Fruit fly (Drosophila melanogaster) whole organism, embryonic: ENCODE results near the gene Tm1.
A peak's percentile ranks its signal among the peaks of the same experiment; 100 is the strongest.

Experiments
- CG10267 ChIP-seq: fragments of 200-800 bp; sonication (Bioruptor generic); optimal IDR thresholded peaks from 2 replicates; lab custom pipeline; 2018; ENCODE audit warnings: missing biosample characterization, mild to moderate bottlenecking, missing genetic modification characterization, moderate library complexity
- CG11456 ChIP-seq: fragments of 200-800 bp; sonication (Bioruptor generic); IDR thresholded peaks from 3 replicates; pipeline ENCODE4 v1.3.6; 2022; ENCODE audit warnings: missing biosample characterization, missing genetic modification characterization
- CG14965 ChIP-seq: fragments of 200-800 bp; sonication (Bioruptor generic); optimal IDR thresholded peaks from 2 replicates; lab custom pipeline; 2016; ENCODE audit warnings: missing biosample characterization, missing genetic modification characterization, borderline replicate concordance
- CG15479 ChIP-seq: fragments of 200-800 bp; sonication (Bioruptor generic); optimal IDR thresholded peaks from 3 replicates; lab custom pipeline; 2019; ENCODE audit warnings: missing biosample characterization, mild to moderate bottlenecking, missing genetic modification characterization, moderate library complexity
- CG18476 ChIP-seq: fragments of 200-800 bp; sonication (Bioruptor generic); optimal IDR thresholded peaks from 2 replicates; lab custom pipeline; 2016; ENCODE audit warnings: missing biosample characterization, mild to moderate bottlenecking, missing genetic modification characterization
- CG2129 ChIP-seq: fragments of 200-800 bp; sonication (Bioruptor generic); IDR thresholded peaks from 2 replicates; pipeline ENCODE4 v1.3.6; 2022; ENCODE audit warnings: missing biosample characterization, missing genetic modification characterization; ENCODE audit not compliant: partially characterized antibody
- CG31224 ChIP-seq: fragments of 200-800 bp; sonication (Bioruptor generic); IDR thresholded peaks from 2 replicates; pipeline ENCODE4 v1.3.6; 2022; ENCODE audit warnings: missing biosample characterization, missing genetic modification characterization
- CG31441 ChIP-seq: fragments of 200-800 bp; sonication (Bioruptor generic); IDR thresholded peaks from 2 replicates; pipeline ENCODE4 v1.3.6; 2022; ENCODE audit warnings: missing biosample characterization, missing genetic modification characterization
- CG3163 ChIP-seq: fragments of 200-800 bp; sonication (Bioruptor generic); optimal IDR thresholded peaks from 3 replicates; lab custom pipeline; 2016; ENCODE audit warnings: missing biosample characterization, missing genetic modification characterization
- CG3281 ChIP-seq: fragments of 200-800 bp; sonication (Bioruptor generic); optimal IDR thresholded peaks from 3 replicates; lab custom pipeline; 2017; ENCODE audit warnings: missing biosample characterization, mild to moderate bottlenecking, missing genetic modification characterization
- CG3407 ChIP-seq: fragments of 200-800 bp; sonication (Bioruptor generic); optimal IDR thresholded peaks from 2 replicates; lab custom pipeline; 2018; ENCODE audit warnings: missing biosample characterization, mild to moderate bottlenecking, missing genetic modification characterization
- CG3838 ChIP-seq: fragments of 200-800 bp; sonication (Bioruptor generic); optimal IDR thresholded peaks from 3 replicates; lab custom pipeline; 2016; ENCODE audit warnings: missing biosample characterization, missing genetic modification characterization
- CG4360 ChIP-seq: fragments of 200-800 bp; sonication (Bioruptor generic); IDR thresholded peaks from 2 replicates; pipeline ENCODE4 v1.3.6; 2022; ENCODE audit warnings: missing biosample characterization, missing genetic modification characterization
- CG4730 ChIP-seq: fragments of 200-800 bp; sonication (Bioruptor generic); IDR thresholded peaks from 2 replicates; pipeline ENCODE4 v1.3.6; 2022; ENCODE audit warnings: missing biosample characterization, missing genetic modification characterization
- CG7987 ChIP-seq: fragments of 200-800 bp; sonication (Bioruptor generic); optimal IDR thresholded peaks from 2 replicates; lab custom pipeline; 2018; ENCODE audit warnings: missing biosample characterization, mild to moderate bottlenecking, missing genetic modification characterization, moderate library complexity
- CG8359 ChIP-seq: fragments of 200-800 bp; sonication (Bioruptor generic); optimal IDR thresholded peaks from 2 replicates; lab custom pipeline; 2017; ENCODE audit warnings: missing biosample characterization, mild to moderate bottlenecking, missing genetic modification characterization, borderline replicate concordance
- CG8765 ChIP-seq: fragments of 200-800 bp; sonication (Bioruptor generic); IDR thresholded peaks from 2 replicates; pipeline ENCODE4 v1.3.6; 2022; ENCODE audit warnings: missing biosample characterization, missing genetic modification characterization
- CG8924 ChIP-seq: fragments of 200-800 bp; optimal IDR thresholded peaks from 3 replicates; lab custom pipeline; 2019; ENCODE audit warnings: missing biosample characterization, mild to moderate bottlenecking, missing genetic modification characterization, moderate library complexity
- CG9727 ChIP-seq: fragments of 200-800 bp; sonication (Bioruptor generic); optimal IDR thresholded peaks from 3 replicates; lab custom pipeline; 2017; ENCODE audit warnings: missing biosample characterization, mild to moderate bottlenecking, missing genetic modification characterization
- Dbx ChIP-seq: fragments of 200-800 bp; sonication (Bioruptor generic); IDR thresholded peaks from 3 replicates; pipeline ENCODE4 v1.3.6; 2022; ENCODE audit warnings: missing biosample characterization, missing genetic modification characterization
- Fer3 ChIP-seq: fragments of 200-800 bp; sonication (Bioruptor generic); optimal IDR thresholded peaks from 2 replicates; lab custom pipeline; 2018; ENCODE audit warnings: missing biosample characterization, mild to moderate bottlenecking, missing genetic modification characterization, moderate library complexity
- HLH3B ChIP-seq: fragments of 200-800 bp; sonication (Bioruptor generic); IDR thresholded peaks from 2 replicates; pipeline ENCODE4 v1.3.6; 2022; ENCODE audit warnings: missing biosample characterization, missing genetic modification characterization
- Hand ChIP-seq: fragments of 200-800 bp; sonication (Bioruptor generic); optimal IDR thresholded peaks from 2 replicates; lab custom pipeline; 2017; ENCODE audit warnings: mild to moderate bottlenecking, missing biosample characterization, missing genetic modification reagents, missing genetic modification characterization
- Hr3 ChIP-seq: fragments of 200-800 bp; sonication (Bioruptor generic); optimal IDR thresholded peaks from 3 replicates; lab custom pipeline; 2016; ENCODE audit warnings: missing biosample characterization, missing genetic modification characterization
- Lpt ChIP-seq: fragments of >200 bp; optimal IDR thresholded peaks from 2 replicates; lab custom pipeline; 2018; ENCODE audit warnings: missing biosample characterization, missing genetic modification characterization
- Ssrp ChIP-seq: fragments of 200-800 bp; sonication (Bioruptor generic); optimal IDR thresholded peaks from 2 replicates; lab custom pipeline; 2018; ENCODE audit warnings: missing biosample characterization, mild to moderate bottlenecking, missing genetic modification characterization, moderate library complexity
- Stat92E ChIP-seq, 3 experiments: fragments of >200 bp in 2 of 3; fragments of 200-800 bp in 1 of 3; sonication (Bioruptor generic) in 1 of 3; optimal IDR thresholded peaks; 2 replicates each; lab custom pipeline; 2017 to 2019; ENCODE audit warnings: missing biosample characterization in 3 of 3, missing genetic modification characterization in 3 of 3, mild to moderate bottlenecking in 1 of 3, moderate library complexity in 1 of 3
- Xbp1 ChIP-seq: fragments of 200-800 bp; sonication (Bioruptor generic); optimal IDR thresholded peaks from 3 replicates; lab custom pipeline; 2016; ENCODE audit warnings: missing biosample characterization, mild to moderate bottlenecking, missing genetic modification characterization
- dati ChIP-seq: fragments of 200-800 bp; sonication (Bioruptor generic); IDR thresholded peaks from 2 replicates; pipeline ENCODE4 v1.3.6; 2022; ENCODE audit warnings: missing biosample characterization, missing genetic modification characterization
- dpn ChIP-seq, 2 experiments: fragments of 200-800 bp; sonication (Bioruptor generic); optimal IDR thresholded peaks; 3 replicates each; lab custom pipeline; 2016; ENCODE audit warnings: missing biosample characterization in 2 of 2, missing genetic modification characterization in 2 of 2
- emc ChIP-seq: fragments of 200-800 bp; sonication (Bioruptor generic); optimal IDR thresholded peaks from 2 replicates; lab custom pipeline; 2016; ENCODE audit warnings: missing biosample characterization, missing genetic modification characterization
- fd3F ChIP-seq: fragments of 200-800 bp; sonication (Bioruptor generic); optimal IDR thresholded peaks from 2 replicates; lab custom pipeline; 2018; ENCODE audit warnings: missing biosample characterization, mild to moderate bottlenecking, missing genetic modification characterization, moderate library complexity
- gcm2 ChIP-seq: fragments of 200-800 bp; sonication (Bioruptor generic); optimal IDR thresholded peaks from 2 replicates; lab custom pipeline; 2016; ENCODE audit warnings: missing biosample characterization, missing genetic modification characterization
- gem ChIP-seq: fragments of 200-800 bp; sonication (Bioruptor generic); optimal IDR thresholded peaks from 2 replicates; lab custom pipeline; 2019; ENCODE audit warnings: missing biosample characterization, mild to moderate bottlenecking, missing genetic modification characterization, moderate library complexity
- hth ChIP-seq: fragments of >200 bp; optimal IDR thresholded peaks from 2 replicates; lab custom pipeline; 2017; ENCODE audit warnings: inconsistent platforms
- kay ChIP-seq: fragments of 200-800 bp; sonication (Bioruptor generic); optimal IDR thresholded peaks from 2 replicates; lab custom pipeline; 2016; ENCODE audit warnings: missing biosample characterization, missing genetic modification characterization
- mld ChIP-seq: fragments of 200-800 bp; sonication (Bioruptor generic); IDR thresholded peaks from 3 replicates; pipeline ENCODE4 v1.3.6; 2022; ENCODE audit warnings: missing biosample characterization, missing genetic modification characterization; ENCODE audit not compliant: partially characterized antibody
- pan ChIP-seq, 4 experiments: fragments of >200 bp in 3 of 4; fragments of 200-800 bp in 1 of 4; sonication (Bioruptor generic) in 1 of 4; optimal IDR thresholded peaks in 3 of 4; IDR thresholded peaks in 1 of 4; 2 replicates each; pipeline versions ENCODE4 v1.3.6 to Lab custom; 2017 to 2022; ENCODE audit warnings: missing biosample characterization in 2 of 4, missing genetic modification characterization in 2 of 4, mixed read lengths in 1 of 4
- pum ChIP-seq: fragments of 200-800 bp; sonication (Bioruptor generic); optimal IDR thresholded peaks from 2 replicates; lab custom pipeline; 2016; ENCODE audit warnings: missing biosample characterization, missing genetic modification characterization
- slou ChIP-seq: fragments of 200-800 bp; sonication (Bioruptor generic); optimal IDR thresholded peaks from 3 replicates; lab custom pipeline; 2016; ENCODE audit warnings: missing biosample characterization, missing genetic modification characterization
- slp2 ChIP-seq: fragments of 200-800 bp; sonication (Bioruptor generic); optimal IDR thresholded peaks from 2 replicates; lab custom pipeline; 2016; ENCODE audit warnings: missing biosample characterization, missing genetic modification characterization
- tap ChIP-seq: fragments of 200-800 bp; optimal IDR thresholded peaks from 3 replicates; lab custom pipeline; 2019; ENCODE audit warnings: missing biosample characterization, mild to moderate bottlenecking, missing genetic modification characterization, moderate library complexity
- toy ChIP-seq: fragments of 200-800 bp; sonication (Bioruptor generic); IDR thresholded peaks from 2 replicates; pipeline ENCODE4 v1.3.6; 2022; ENCODE audit warnings: missing biosample characterization, missing genetic modification characterization
- trh ChIP-seq: fragments of 200-800 bp; sonication (Bioruptor generic); optimal IDR thresholded peaks from 2 replicates; lab custom pipeline; 2016; ENCODE audit warnings: missing biosample characterization, missing genetic modification characterization
- twi ChIP-seq: fragments of 200-800 bp; optimal IDR thresholded peaks from 2 replicates; lab custom pipeline; 2019; ENCODE audit warnings: missing biosample characterization, mild to moderate bottlenecking, missing genetic modification characterization, moderate library complexity
- vfl ChIP-seq: fragments of 200-800 bp; sonication (Bioruptor generic); optimal IDR thresholded peaks from 2 replicates; lab custom pipeline; 2016; ENCODE audit warnings: missing biosample characterization, missing genetic modification characterization
- vnd ChIP-seq: fragments of 200-800 bp; sonication (Bioruptor generic); IDR thresholded peaks from 3 replicates; pipeline ENCODE4 v1.3.6; 2022; ENCODE audit warnings: missing biosample characterization, missing genetic modification characterization; ENCODE audit not compliant: partially characterized antibody
- zfh2 ChIP-seq: fragments of 200-800 bp; sonication (Bioruptor generic); optimal IDR thresholded peaks from 2 replicates; lab custom pipeline; 2016; ENCODE audit warnings: missing biosample characterization, missing genetic modification characterization

The Tm1 gene

DNA sequence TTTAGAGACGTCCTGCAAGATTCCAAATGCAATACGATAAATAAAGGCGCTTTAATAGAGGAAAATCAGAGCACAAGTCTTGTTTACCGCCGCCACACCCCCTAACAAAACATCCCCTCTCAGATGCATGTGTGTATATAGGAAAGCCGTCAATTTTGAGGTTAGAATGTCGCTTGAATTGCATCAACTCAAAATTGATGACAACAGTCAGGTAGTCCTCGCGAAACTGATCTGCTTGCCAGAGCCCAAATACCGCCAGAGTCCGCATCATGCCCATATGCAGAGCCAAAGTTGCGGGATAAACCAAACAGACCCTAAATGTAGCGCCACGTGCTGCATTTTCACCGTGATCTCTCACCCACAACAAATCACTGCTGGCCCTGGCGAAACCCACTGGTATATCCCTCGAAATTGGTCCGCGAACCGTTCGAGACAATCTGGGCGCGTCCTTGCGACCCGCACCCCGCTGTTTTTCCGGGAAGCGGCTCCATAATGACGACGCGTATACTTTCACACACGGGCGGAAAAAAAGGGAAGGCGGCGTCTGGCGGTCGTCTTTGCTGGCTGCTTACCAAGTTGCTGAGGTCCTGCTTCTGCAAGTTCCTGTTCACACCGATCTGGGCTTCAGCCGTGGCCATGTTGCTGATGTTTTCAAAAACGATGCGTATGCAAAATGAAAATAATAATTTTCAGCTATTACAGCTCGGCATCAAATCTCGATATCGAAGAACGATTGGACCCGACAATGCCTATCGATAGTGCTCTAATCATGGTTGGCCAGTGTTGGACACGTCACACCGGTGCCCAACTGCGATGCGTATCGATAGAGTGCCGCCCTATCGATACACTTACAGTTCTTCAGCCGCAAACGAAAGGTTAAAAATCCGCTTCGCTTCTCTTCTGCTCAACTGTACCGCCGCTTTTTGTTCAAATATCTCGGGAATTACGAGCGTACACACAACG lies 15.0 kb upstream of the Tm1 start, which contains the start of the genes eIF2gamma and Set (continued):
- TF ChIP-seq zfh2 (GFP tag; lab: Kevin White, UChicago) (peak; percentile 59), Lpt (GFP tag; lab: Kevin White, UChicago) (no peak), slp2 (GFP tag; lab: Kevin White, UChicago) (no peak), Stat92E (GFP tag; optimal IDR thresholded peaks at IDR 0.05; lab: Kevin White, UChicago) (peak in 1 of 3 experiments; percentile 56), Hand (GFP tag; lab: Kevin White, UChicago) (no peak), CG10267 (tag; lab: Kevin White, UChicago) (peak; percentile 96), CG31441 (no peak), dati (GFP tag; lab: Robert Waterston, UW) (no peak), fd3F (GFP tag; lab: Kevin White, UChicago) (no peak), vfl (peak; percentile 35), CG8359 (GFP tag; lab: Kevin White, UChicago) (no peak), CG7987 (GFP tag; lab: Kevin White, UChicago) (peak; percentile 42), vnd (GFP tag; lab: Robert Waterston, UW) (peak; percentile 96), twi (tag; lab: Kevin White, UChicago) (peak; percentile 53), CG11456 (GFP tag; lab: Robert Waterston, UW) (peak; percentile 78; the same call in 2 of the 3 replicates), kay (GFP tag; lab: Kevin White, UChicago) (no peak), dpn (GFP tag; optimal IDR thresholded peaks at IDR 0.05; lab: Kevin White, UChicago) (peak in 1 of 2 experiments; percentile 66), CG31224 (GFP tag; lab: Robert Waterston, UW) (no peak), HLH3B (GFP tag; lab: Robert Waterston, UW) (no peak), CG4730 (GFP tag; lab: Robert Waterston, UW) (no peak), CG3163 (GFP tag; lab: Kevin White, UChicago) (peak; percentile 9), pum (GFP tag; lab: Kevin White, UChicago) (no peak), CG3838 (GFP tag; lab: Kevin White, UChicago) (no peak), Dbx (peak; percentile 64), Ssrp (tag; lab: Kevin White, UChicago) (no peak), CG2129 (GFP tag; lab: Robert Waterston, UW) (peak; percentile 88), CG8924 (tag; lab: Kevin White, UChicago) (peak; percentile 2), toy (no peak), CG18476 (GFP tag; lab: Kevin White, UChicago) (no peak), CG4360 (GFP tag; lab: Robert Waterston, UW) (no peak), CG3407 (GFP tag; lab: Kevin White, UChicago) (no peak), CG8765 (peak; percentile 38; the same call in 1 of the 2 replicates), pan (optimal IDR thresholded peaks at IDR 0.05; lab: Kevin White, UChicago) (no peak), pan (GFP tag; optimal IDR thresholded peaks at IDR 0.05 in 1 of 2, IDR thresholded peaks at IDR 0.05 in 1 of 2) (peak in 1 of 2 experiments; percentile 20), CG3281 (GFP tag; lab: Kevin White, UChicago) (no peak), Hr3 (GFP tag; lab: Kevin White, UChicago) (no peak), CG9727 (GFP tag; lab: Kevin White, UChicago) (no peak), trh (GFP tag; lab: Kevin White, UChicago) (no peak), mld (GFP tag; lab: Robert Waterston, UW) (peak; percentile 99), gcm2 (no peak), emc (GFP tag; lab: Kevin White, UChicago) (no peak), Fer3 (tag; lab: Kevin White, UChicago) (no peak), tap (tag; lab: Kevin White, UChicago) (no peak), CG15479 (GFP tag; lab: Kevin White, UChicago) (peak; percentile 36), Xbp1 (peak; percentile 49), slou (GFP tag; lab: Kevin White, UChicago) (no peak), gem (no peak), hth (lab: Kevin White, UChicago) (no peak), CG14965 (GFP tag; lab: Kevin White, UChicago) (no peak)
